Fruit fly (Drosophila melanogaster): Measurements from ENCODE around the gene CG43094.
A peak's percentile ranks its signal among the peaks of the same experiment; 100 is the strongest.

The CG43094 gene

DNA sequence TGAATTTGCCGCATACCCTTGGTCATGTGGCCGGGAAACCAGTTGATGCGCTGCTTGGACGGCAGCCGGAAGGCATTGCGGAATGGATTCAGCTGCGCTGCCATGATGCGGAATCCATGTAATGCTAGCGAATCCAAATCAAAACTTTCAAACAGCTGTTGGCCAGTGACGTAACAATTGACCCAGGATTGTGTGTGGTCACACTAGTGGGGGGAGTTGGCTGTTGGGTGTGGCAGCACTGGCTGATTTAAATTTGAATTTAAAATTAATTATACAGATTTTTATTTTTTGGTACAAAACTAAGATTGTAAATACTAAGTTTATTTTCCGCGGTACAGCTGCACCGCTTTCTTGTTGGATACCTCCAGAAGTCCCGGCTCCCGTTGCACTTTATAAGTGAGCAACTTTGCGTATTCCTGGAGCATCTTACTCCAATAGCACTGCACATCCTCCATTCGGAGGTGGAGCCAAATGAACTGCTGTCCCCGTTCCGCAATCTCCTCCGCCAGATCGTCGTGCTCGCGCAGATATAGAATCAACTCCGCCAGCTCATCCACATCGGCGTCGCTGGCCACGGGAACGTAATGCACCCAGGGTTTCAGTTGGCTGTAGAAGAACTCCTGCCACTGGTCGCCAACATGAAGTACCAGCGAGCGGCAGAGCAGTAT is 23.2 kb downstream of the CG43094 start, which contains the start of gene CG17141:
TSS of gene CG17141 (minus strand) at position 177 of the 668 bp plus-strand sequence.
- no peak for TF ChIP-seq CG17801 (GFP tag; optimal IDR thresholded peaks at IDR 0.05; ENCODE audit: partially characterized antibody)

DNA sequence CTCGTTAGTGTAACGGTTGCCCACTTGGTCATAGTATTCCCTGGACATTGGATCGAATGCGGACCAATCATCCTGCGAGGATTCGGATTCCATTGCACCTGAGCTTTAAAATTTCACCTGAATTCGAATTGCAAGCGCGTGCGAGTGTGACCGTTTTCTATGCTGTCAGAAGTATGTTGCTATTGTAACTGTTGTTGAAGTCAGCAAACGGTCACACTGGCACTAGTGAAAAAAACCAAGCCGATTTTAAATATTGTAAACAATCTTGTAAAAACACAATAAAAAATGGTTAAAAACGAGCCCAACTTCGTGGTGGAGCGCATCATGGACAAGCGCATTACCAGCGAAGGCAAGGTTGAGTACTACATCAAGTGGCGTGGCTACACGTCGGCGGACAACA is 25.4 kb downstream of the CG43094 start, which contains the start of the genes vret and HP1c:
TSS of gene vret (minus strand) at position 150 of the 400 bp plus-strand sequence.
TSS of gene HP1c (plus strand) at position 189 of the 400 bp plus-strand sequence.
- no peak for TF ChIP-seq CG17801 (GFP tag; optimal IDR thresholded peaks at IDR 0.05; ENCODE audit: partially characterized antibody)

DNA sequence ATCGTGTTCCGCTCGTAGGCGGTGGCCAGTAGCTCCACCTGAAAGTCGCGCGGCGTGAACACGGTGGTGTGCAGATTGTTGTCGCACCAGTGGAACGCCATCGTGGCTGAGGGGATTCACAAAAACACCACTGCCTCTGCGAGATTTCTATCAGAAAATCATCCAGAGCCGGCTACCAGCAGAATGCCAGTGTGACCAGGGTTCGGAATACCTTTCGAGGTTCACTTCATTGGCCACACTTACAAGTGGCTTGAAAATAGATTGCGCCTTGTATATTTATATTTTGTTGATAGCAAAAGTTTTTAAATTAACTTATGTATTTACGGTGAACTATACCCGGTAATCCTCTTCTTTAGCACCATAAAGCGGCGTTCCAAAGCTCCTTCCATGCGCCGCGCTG is 29.9 kb downstream of the CG43094 start, which contains the start of the genes Dcr-1 and CG6985:
TSS of gene Dcr-1 (minus strand) at position 162 of the 400 bp plus-strand sequence.
TSS of gene CG6985 (plus strand) at position 221 of the 400 bp plus-strand sequence.
- TF ChIP-seq CG17801 (GFP tag; optimal IDR thresholded peaks at IDR 0.05; ENCODE audit: partially characterized antibody), result no peak

DNA sequence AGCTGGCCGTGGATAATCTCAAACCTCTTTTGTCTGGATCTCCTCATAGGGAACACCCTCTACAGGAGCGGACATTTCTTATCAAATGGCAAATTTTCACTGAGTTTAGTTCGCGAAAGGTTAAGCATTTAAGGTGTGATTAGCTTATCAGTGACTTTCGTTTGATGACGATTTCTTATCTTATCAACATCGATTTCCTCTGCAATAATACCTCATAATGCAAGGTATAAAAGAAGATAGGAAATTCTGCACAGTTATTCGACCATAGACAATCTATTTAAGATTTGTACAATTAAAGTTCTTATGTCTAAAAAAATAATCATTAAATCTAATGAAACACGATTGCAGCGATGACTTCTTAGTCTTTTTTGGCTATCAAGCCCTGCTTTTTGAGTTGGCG is 37.0 kb downstream of the CG43094 start, which contains the start of gene Takl2:
TSS of gene Takl2 (minus strand) at position 101 of the 400 bp plus-strand sequence.
- no peak for TF ChIP-seq CG17801 (GFP tag; optimal IDR thresholded peaks at IDR 0.05; ENCODE audit: partially characterized antibody)

DNA sequence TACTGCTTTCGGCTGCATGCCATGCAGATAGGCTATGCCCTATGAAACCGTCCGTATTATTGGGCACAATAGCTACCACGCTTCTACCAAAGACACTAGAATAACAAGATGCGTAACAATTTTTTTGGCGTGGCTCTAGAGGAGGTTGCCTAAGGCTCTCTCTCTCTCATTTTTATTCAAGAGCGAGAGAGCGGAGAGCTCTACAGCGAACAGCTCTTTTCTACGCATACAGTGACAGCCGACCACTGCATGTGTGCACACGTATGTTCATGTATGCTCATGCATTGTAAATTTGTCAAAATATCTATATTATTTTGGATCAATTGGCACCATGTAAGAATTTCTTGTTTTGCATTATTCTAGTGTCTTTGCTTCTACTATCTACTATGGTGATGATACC is 37.8 kb downstream of the CG43094 start:
- TF ChIP-seq CG17801 (GFP tag; optimal IDR thresholded peaks at IDR 0.05; ENCODE audit: partially characterized antibody), result no peak

DNA sequence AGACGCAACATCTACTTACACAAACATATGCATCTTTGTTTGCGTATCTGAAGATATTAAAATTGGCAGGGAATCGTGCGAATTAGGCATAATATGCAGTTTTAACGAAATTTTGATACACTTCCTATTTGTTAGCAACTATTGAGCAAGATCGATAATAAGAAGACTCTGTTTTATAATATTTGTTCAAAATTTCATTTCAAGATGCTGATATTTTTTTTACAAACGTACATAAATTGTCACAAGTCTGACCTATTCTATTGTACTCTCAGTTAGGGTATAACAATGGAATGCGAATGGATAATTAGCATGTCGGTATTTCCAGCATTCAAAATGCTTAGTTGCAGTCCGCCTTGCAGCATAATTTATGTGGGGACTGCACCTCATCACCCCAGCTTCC is 42.9 kb downstream of the CG43094 start:
- TF ChIP-seq CG17801 (GFP tag; optimal IDR thresholded peaks at IDR 0.05; ENCODE audit: partially characterized antibody), result no peak

DNA sequence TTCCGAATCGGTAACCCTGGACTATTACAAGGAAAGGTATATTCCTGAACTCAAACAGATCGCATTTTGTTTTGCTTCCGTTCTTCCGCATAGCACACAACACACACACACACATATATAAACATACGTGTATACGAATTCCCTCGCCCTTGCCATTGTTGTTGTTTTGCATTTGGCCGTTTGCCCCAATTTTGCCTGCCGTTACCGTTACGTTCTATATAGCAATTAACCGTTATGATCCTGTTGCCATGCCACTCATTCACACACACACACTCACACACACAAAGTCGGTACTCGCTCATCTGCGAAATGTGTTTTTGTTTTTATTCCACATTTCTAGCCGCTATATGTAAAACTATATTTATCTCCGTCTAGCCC is 43.3 kb downstream of the CG43094 start:
- no peak for TF ChIP-seq CG17801 (GFP tag; optimal IDR thresholded peaks at IDR 0.05; ENCODE audit: partially characterized antibody)

DNA sequence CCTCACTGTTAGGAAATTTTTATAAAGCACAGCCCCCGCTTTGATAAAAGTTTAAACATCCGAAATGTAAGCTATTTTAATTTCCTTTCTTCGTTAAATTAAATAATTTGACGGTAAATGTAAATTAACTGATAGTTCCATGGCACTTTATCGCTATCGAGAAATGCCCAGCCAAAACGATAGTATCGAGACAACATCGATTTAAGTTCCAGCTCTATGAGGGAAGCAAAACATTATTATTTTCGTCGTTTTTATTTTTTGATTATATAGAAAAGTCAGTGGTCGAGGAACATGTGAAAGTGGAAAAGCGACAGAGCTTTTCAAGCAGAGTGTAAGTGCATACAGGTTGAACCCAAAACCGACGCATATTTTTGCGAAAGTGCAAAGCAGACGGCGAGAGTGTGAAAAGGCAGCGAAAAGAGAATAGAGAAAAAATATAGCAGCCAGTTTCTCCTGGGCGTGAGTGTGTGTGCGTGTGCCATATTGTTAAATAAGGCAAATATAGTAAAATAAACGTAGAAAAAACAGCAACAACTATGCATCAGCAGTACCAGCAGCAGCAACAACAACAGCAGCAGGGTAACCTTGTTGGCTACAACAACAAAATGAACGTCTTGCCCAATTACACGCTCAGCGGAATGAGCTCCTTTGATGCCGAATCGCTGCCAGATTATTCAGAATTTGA is 43.9 kb downstream of the CG43094 start, which contains the start of gene CG45049:
TSS of gene CG45049 (plus strand) at position 197 of the 685 bp plus-strand sequence.
- no peak for TF ChIP-seq CG17801 (GFP tag; optimal IDR thresholded peaks at IDR 0.05; ENCODE audit: partially characterized antibody)

DNA sequence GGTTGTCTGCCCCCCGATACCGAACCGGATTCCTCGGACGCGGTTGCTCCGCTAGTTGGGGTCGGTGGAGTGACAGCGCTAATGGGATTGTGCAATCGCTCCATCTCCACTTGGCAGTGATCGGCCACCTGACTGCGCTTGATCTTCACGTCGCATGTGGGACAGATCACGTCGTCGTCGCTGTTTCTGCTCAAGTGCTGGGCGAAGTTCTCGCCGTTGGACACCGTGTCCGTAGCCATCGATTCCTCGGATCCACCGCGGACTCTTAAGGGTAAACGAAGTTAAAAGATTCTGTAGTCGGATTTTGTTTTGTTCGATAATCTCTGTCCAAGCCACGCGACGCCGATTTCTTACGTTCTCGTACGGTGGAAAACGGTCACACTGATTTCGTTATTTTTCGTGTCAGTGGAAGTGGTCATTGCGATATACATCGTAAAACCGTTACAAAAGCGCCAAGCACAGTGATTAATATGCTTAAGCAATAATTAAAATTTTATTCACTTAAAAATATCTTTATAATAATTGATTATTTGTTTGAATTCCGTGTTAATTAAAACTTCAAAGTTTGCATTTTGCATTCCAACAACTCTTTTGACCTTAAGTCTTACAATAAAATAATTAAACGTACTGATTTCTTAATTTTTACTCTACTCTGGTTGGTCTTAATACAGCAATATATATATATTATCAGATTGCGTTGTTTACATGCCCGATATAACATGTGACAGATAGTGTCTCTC is 44.6 kb downstream of the CG43094 start, which contains the start of gene RNF220:
TSS of gene RNF220 (minus strand) at position 384 of the 740 bp plus-strand sequence.
- TF ChIP-seq CG17801 (GFP tag; optimal IDR thresholded peaks at IDR 0.05; ENCODE audit: partially characterized antibody), result no peak

DNA sequence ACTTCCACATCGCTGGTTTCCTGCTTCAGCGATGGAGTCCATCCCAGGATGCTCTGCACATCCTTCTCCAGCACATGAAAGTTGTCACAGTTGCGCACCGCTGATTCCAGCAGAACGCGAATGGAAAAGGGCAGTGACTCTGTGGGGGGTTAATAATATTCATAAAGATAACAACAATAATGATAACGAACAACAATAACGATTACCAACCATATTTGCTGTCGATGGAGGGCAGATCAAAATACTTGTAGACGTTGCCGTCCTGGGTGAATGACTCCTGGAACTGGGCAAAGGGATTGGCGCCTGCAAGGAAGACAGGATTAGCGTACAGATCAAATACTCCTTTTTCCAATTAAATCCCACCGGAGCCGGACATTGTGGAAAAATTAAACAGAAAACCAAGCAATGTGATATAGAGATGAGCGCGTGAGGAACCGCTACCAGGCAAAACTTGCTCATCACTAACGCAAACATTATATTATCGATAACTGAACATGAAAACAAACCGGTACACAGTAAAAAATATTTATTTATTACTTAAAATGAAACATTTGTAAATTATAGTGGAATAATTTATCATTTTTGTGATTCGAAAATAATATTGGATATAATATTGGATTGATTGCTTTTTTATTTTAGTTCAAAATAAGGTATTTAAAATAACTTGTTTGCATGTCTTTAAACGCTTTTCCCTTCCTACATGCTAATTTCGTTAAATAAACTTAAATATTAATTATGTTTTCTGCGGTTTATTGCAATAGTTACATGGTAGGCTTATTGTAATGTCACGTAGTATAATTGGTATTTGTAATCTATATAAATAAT is 46.4 kb downstream of the CG43094 start, which contains the start of gene Irp-1A:
TSS of gene Irp-1A (minus strand) at position 439 of the 825 bp plus-strand sequence.
- peak; percentile 66 for TF ChIP-seq CG17801 (GFP tag; optimal IDR thresholded peaks at IDR 0.05; ENCODE audit: partially characterized antibody)

DNA sequence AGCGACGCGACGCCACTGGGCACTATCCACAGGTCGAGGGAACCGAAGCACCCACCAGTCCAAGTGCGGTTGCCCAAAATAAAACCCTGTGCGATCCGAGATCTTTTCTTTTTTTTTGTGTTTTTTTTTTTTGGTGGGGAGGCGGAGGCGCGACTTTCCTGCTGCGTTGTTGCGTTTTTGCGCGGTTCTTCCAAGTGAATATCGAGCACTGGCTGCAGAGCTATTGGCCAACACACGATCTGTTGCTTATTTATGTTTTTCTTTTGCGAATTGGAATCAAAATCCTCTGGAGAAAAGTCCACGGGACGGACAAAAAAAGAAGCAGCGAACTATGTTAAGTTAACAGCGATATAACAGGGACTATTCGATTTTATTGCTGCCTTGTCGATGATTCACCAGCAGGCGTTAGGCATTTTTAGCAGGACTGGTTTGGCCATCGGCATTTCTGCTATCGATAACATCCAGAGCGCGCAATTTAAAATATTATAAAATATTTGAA is 49.9 kb downstream of the CG43094 start, which contains the start of gene wge:
TSS of gene wge (minus strand) at position 343 of the 499 bp plus-strand sequence.
- peak; percentile 57 for TF ChIP-seq CG17801 (GFP tag; optimal IDR thresholded peaks at IDR 0.05; ENCODE audit: partially characterized antibody)

All from ovary, adult (tissue).